Fruit fly (Drosophila melanogaster) whole organism, wandering third instar larva: ENCODE data around the gene CG10669.

Experiments
- Hr78 ChIP-seq: fragments of >200 bp; optimal IDR thresholded peaks from 2 replicates; lab custom pipeline; 2017; ENCODE audit warnings: missing biosample characterization, missing genetic modification characterization
- N ChIP-seq: fragments of >200 bp; optimal IDR thresholded peaks from 2 replicates; lab custom pipeline; 2018; ENCODE audit warnings: missing biosample characterization, missing external identifiers, missing genetic modification characterization
- OdsH ChIP-seq: fragments of 200-800 bp; sonication (Bioruptor generic); optimal IDR thresholded peaks from 2 replicates; lab custom pipeline; 2016; ENCODE audit warnings: missing biosample characterization, mild to moderate bottlenecking, missing genetic modification characterization
- psq ChIP-seq: fragments of 200-800 bp; sonication (Bioruptor generic); optimal IDR thresholded peaks from 3 replicates; lab custom pipeline; 2017; ENCODE audit warnings: missing biosample characterization, mild to moderate bottlenecking, missing genetic modification characterization, moderate library complexity
- sage ChIP-seq: fragments of 200-800 bp; sonication (Bioruptor generic); optimal IDR thresholded peaks from 2 replicates; lab custom pipeline; 2016; ENCODE audit warnings: missing biosample characterization, mild to moderate bottlenecking, missing genetic modification characterization

DNA sequence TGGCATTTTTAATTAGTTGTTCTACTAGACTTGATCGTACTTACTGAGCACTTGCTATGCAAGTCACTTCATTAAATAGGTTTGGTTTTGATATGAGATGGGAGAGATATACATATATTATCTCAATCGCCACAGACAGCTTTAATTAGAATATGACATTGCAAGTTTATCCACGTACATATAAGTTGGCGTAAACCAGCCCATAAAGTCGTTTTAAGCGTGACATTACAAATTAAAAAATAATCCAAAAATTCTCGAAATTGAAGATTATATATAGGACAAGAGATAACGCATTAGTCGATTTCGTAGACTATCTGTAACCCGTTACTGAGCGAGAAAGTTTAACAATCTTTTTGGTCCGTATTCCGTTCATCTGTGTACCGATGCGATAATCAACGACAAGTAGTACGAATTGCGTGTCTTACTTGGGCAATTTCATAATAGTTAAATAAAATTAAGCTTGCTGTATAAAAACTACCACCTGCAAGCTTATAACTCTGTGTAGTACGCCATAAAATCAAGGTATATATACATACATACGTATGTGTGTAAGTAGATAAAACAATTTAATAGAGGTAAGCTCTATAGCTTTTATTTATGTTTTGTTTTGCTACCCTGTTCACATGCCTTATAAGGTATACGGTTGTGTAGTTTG is 14.9 kb downstream of the CG10669 start, which contains the start of gene CG10560:
- TF ChIP-seq OdsH (GFP tag; lab: Kevin White, UChicago) (no peak), psq (no peak), sage (GFP tag; lab: Kevin White, UChicago) (no peak), N (GFP tag; lab: Kevin White, UChicago) (no peak), Hr78 (no peak)
